Fruit fly (Drosophila melanogaster) whole organism, embryonic: ENCODE results near the gene CG33521.

ENCODE experiments used
- B-H1 ChIP-seq: fragments of 200-800 bp; sonication (Bioruptor generic); IDR thresholded peaks from 3 replicates; pipeline ENCODE4 v1.3.6; 2022; ENCODE audit warnings: missing biosample characterization, missing genetic modification characterization
- BEAF-32 ChIP-seq: fragments of 200-800 bp; sonication (Bioruptor generic); optimal IDR thresholded peaks from 3 replicates; lab custom pipeline; 2017; ENCODE audit warnings: missing biosample characterization, missing genetic modification characterization, mild to moderate bottlenecking, moderate library complexity, missing genetic modification reagents
- Bgb ChIP-seq: fragments of 200-800 bp; sonication (Bioruptor generic); IDR thresholded peaks from 2 replicates; pipeline ENCODE4 v1.3.6; 2022; ENCODE audit warnings: missing biosample characterization, missing genetic modification characterization; ENCODE audit not compliant: partially characterized antibody
- Bteb2 ChIP-seq: fragments of 200-800 bp; sonication (Bioruptor generic); optimal IDR thresholded peaks from 2 replicates; lab custom pipeline; 2016; ENCODE audit warnings: missing biosample characterization, missing genetic modification characterization
- CG1024 ChIP-seq: fragments of 200-800 bp; sonication (Bioruptor generic); IDR thresholded peaks from 2 replicates; pipeline ENCODE4 v1.3.6; 2022; ENCODE audit warnings: missing biosample characterization, missing genetic modification characterization
- CG10654 ChIP-seq: fragments of 200-800 bp; sonication (Bioruptor generic); optimal IDR thresholded peaks from 2 replicates; lab custom pipeline; 2016; ENCODE audit warnings: missing biosample characterization, missing genetic modification characterization
- CG11247 ChIP-seq: fragments of 200-800 bp; sonication (Bioruptor generic); IDR thresholded peaks from 2 replicates; pipeline ENCODE4 v1.3.6; 2022; ENCODE audit warnings: missing biosample characterization, missing genetic modification characterization
- CG11456 ChIP-seq: fragments of 200-800 bp; sonication (Bioruptor generic); IDR thresholded peaks from 3 replicates; pipeline ENCODE4 v1.3.6; 2022; ENCODE audit warnings: missing biosample characterization, missing genetic modification characterization
- CG11723 ChIP-seq: fragments of 200-800 bp; sonication (Bioruptor generic); optimal IDR thresholded peaks from 2 replicates; lab custom pipeline; 2017; ENCODE audit warnings: missing biosample characterization, mild to moderate bottlenecking, missing genetic modification characterization
- CG12942 ChIP-seq: fragments of 200-800 bp; sonication (Bioruptor generic); optimal IDR thresholded peaks from 3 replicates; lab custom pipeline; 2016; ENCODE audit warnings: missing biosample characterization, missing genetic modification characterization
- CG14441 ChIP-seq: fragments of 200-800 bp; sonication (Bioruptor generic); IDR thresholded peaks from 2 replicates; pipeline ENCODE4 v1.3.6; 2022; ENCODE audit warnings: missing biosample characterization, missing genetic modification characterization
- CG14667 ChIP-seq: fragments of 200-800 bp; sonication (Bioruptor generic); IDR thresholded peaks from 2 replicates; pipeline ENCODE4 v1.3.6; 2022; ENCODE audit warnings: missing biosample characterization, missing genetic modification characterization
- CG15011 ChIP-seq: fragments of 200-800 bp; sonication (Bioruptor generic); optimal IDR thresholded peaks from 3 replicates; lab custom pipeline; 2018; ENCODE audit warnings: missing biosample characterization, mild to moderate bottlenecking, missing genetic modification characterization
- CG15601 ChIP-seq: fragments of 200-800 bp; sonication (Bioruptor generic); optimal IDR thresholded peaks from 3 replicates; lab custom pipeline; 2019; ENCODE audit warnings: missing biosample characterization, mild to moderate bottlenecking, missing genetic modification characterization, moderate library complexity
- CG16813 ChIP-seq: fragments of 200-800 bp; sonication (Bioruptor generic); IDR thresholded peaks from 3 replicates; pipeline ENCODE4 v1.3.6; 2022; ENCODE audit warnings: missing biosample characterization, missing genetic modification characterization; ENCODE audit not compliant: partially characterized antibody
- CG2120 ChIP-seq: fragments of 200-800 bp; sonication (Bioruptor generic); optimal IDR thresholded peaks from 3 replicates; lab custom pipeline; 2016; ENCODE audit warnings: missing biosample characterization, missing genetic modification characterization
- CG30020 ChIP-seq: fragments of 200-800 bp; optimal IDR thresholded peaks from 2 replicates; lab custom pipeline; 2019; ENCODE audit warnings: missing biosample characterization, mild to moderate bottlenecking, missing genetic modification characterization, moderate library complexity
- CG30431 ChIP-seq: fragments of 200-800 bp; sonication (Bioruptor generic); optimal IDR thresholded peaks from 2 replicates; lab custom pipeline; 2017; ENCODE audit warnings: missing biosample characterization, missing genetic modification characterization
- CG4617 ChIP-seq: fragments of 200-800 bp; sonication (Bioruptor generic); optimal IDR thresholded peaks from 3 replicates; lab custom pipeline; 2016; ENCODE audit warnings: missing biosample characterization, missing genetic modification characterization, borderline replicate concordance
- CG4707 ChIP-seq: fragments of 200-800 bp; sonication (Bioruptor generic); optimal IDR thresholded peaks from 2 replicates; lab custom pipeline; 2018; ENCODE audit warnings: missing biosample characterization, mild to moderate bottlenecking, missing genetic modification characterization, moderate library complexity
- CG7357 ChIP-seq: fragments of 200-800 bp; sonication (Bioruptor generic); IDR thresholded peaks from 3 replicates; pipeline ENCODE4 v1.3.6; 2022; ENCODE audit warnings: missing biosample characterization, missing genetic modification characterization
- CG7786 ChIP-seq: fragments of 200-800 bp; sonication (Bioruptor generic); optimal IDR thresholded peaks from 2 replicates; lab custom pipeline; 2016; ENCODE audit warnings: missing biosample characterization, missing genetic modification characterization
- CG7839 ChIP-seq: fragments of 200-800 bp; sonication (Bioruptor generic); optimal IDR thresholded peaks from 3 replicates; lab custom pipeline; 2018; ENCODE audit warnings: missing biosample characterization, mild to moderate bottlenecking, missing genetic modification characterization, moderate library complexity
- CG8281 ChIP-seq: fragments of 200-800 bp; sonication (Bioruptor generic); optimal IDR thresholded peaks from 2 replicates; lab custom pipeline; 2018; ENCODE audit warnings: missing biosample characterization, mild to moderate bottlenecking, missing genetic modification characterization, moderate library complexity
- CG8924 ChIP-seq: fragments of 200-800 bp; optimal IDR thresholded peaks from 3 replicates; lab custom pipeline; 2019; ENCODE audit warnings: missing biosample characterization, mild to moderate bottlenecking, missing genetic modification characterization, moderate library complexity
- Dip2 ChIP-seq: fragments of 200-800 bp; sonication (Bioruptor generic); IDR thresholded peaks from 2 replicates; pipeline ENCODE4 v1.3.6; 2022; ENCODE audit warnings: missing biosample characterization, missing genetic modification characterization
- Dll ChIP-seq: fragments of 200-800 bp; sonication (Bioruptor generic); IDR thresholded peaks from 4 replicates; pipeline ENCODE4 v1.3.6; 2022; ENCODE audit warnings: missing biosample characterization, missing genetic modification characterization; ENCODE audit not compliant: partially characterized antibody
- ERR ChIP-seq: fragments of 200-800 bp; sonication (Bioruptor generic); optimal IDR thresholded peaks from 2 replicates; lab custom pipeline; 2016; ENCODE audit warnings: missing biosample characterization, missing genetic modification characterization
- GATAe ChIP-seq: fragments of 200-800 bp; sonication (Bioruptor generic); conservative IDR thresholded peaks from 2 replicates; pipeline ENCODE4 v1.3.6; 2022; ENCODE audit warnings: missing biosample characterization, missing genetic modification characterization
- Mad ChIP-seq: fragments of 200-800 bp; sonication (Bioruptor generic); optimal IDR thresholded peaks from 2 replicates; lab custom pipeline; 2016; ENCODE audit warnings: missing biosample characterization, missing genetic modification characterization
- Oaz ChIP-seq: fragments of 200-800 bp; sonication (Bioruptor generic); IDR thresholded peaks from 2 replicates; pipeline ENCODE4 v1.3.6; 2022; ENCODE audit warnings: missing biosample characterization, missing genetic modification characterization
- bsh ChIP-seq, 2 experiments: fragments of 200-800 bp; sonication (Bioruptor generic); optimal IDR thresholded peaks; 2 replicates each; lab custom pipeline; 2017 to 2018; ENCODE audit warnings: mild to moderate bottlenecking in 2 of 2, missing biosample characterization in 2 of 2, missing genetic modification characterization in 2 of 2, moderate library complexity in 1 of 2
- cas ChIP-seq: fragments of 200-800 bp; sonication (Bioruptor generic); IDR thresholded peaks from 2 replicates; pipeline ENCODE4 v1.3.6; 2022; ENCODE audit warnings: missing biosample characterization, missing genetic modification characterization
- cato ChIP-seq: fragments of 200-800 bp; sonication (Bioruptor generic); optimal IDR thresholded peaks from 2 replicates; lab custom pipeline; 2016; ENCODE audit warnings: missing biosample characterization, missing genetic modification characterization, borderline replicate concordance
- emc ChIP-seq: fragments of 200-800 bp; sonication (Bioruptor generic); optimal IDR thresholded peaks from 2 replicates; lab custom pipeline; 2016; ENCODE audit warnings: missing biosample characterization, missing genetic modification characterization
- eve ChIP-seq, 2 experiments: fragments of >200 bp; optimal IDR thresholded peaks; 2 replicates each; lab custom pipeline; 2017; ENCODE audit warnings: missing biosample characterization in 2 of 2, missing genetic modification characterization in 2 of 2
- fru ChIP-seq: fragments of >200 bp; optimal IDR thresholded peaks from 2 replicates; lab custom pipeline; 2017
- gfzf ChIP-seq: fragments of 200-800 bp; sonication (Bioruptor generic); optimal IDR thresholded peaks from 2 replicates; lab custom pipeline; 2016; ENCODE audit warnings: missing biosample characterization, mild to moderate bottlenecking, missing genetic modification characterization, moderate library complexity
- grn ChIP-seq: fragments of 200-800 bp; sonication (Bioruptor generic); optimal IDR thresholded peaks from 3 replicates; lab custom pipeline; 2017; ENCODE audit warnings: missing biosample characterization, missing genetic modification characterization
- ham ChIP-seq: fragments of 200-800 bp; sonication (Bioruptor generic); IDR thresholded peaks from 2 replicates; pipeline ENCODE4 v1.3.6; 2022; ENCODE audit warnings: missing biosample characterization, missing genetic modification characterization
- lab ChIP-seq: fragments of 200-800 bp; sonication (Bioruptor generic); optimal IDR thresholded peaks from 3 replicates; lab custom pipeline; 2017; ENCODE audit warnings: missing biosample characterization, missing genetic modification characterization, mild to moderate bottlenecking, moderate library complexity, missing genetic modification reagents
- mam ChIP-seq: fragments of 200-800 bp; sonication (Bioruptor generic); optimal IDR thresholded peaks from 3 replicates; lab custom pipeline; 2016; ENCODE audit warnings: missing biosample characterization, missing genetic modification characterization
- odd ChIP-seq: fragments of 200-800 bp; sonication (Bioruptor generic); optimal IDR thresholded peaks from 2 replicates; lab custom pipeline; 2017; ENCODE audit warnings: missing biosample characterization, mild to moderate bottlenecking, missing genetic modification characterization
- prd ChIP-seq, 3 experiments: fragments of >200 bp in 2 of 3; fragments of 200-800 bp in 1 of 3; sonication (Bioruptor generic) in 1 of 3; optimal IDR thresholded peaks in 2 of 3; IDR thresholded peaks in 1 of 3; 2 replicates in 2 of 3; 3 replicates in 1 of 3; pipeline versions ENCODE4 v1.3.6 to Lab custom; 2017 to 2022; ENCODE audit warnings: missing biosample characterization in 1 of 3, missing genetic modification characterization in 1 of 3
- rib ChIP-seq: fragments of 200-800 bp; sonication (Bioruptor generic); IDR thresholded peaks from 2 replicates; pipeline ENCODE4 v1.3.6; 2022; ENCODE audit warnings: missing biosample characterization, missing genetic modification characterization
- row ChIP-seq: fragments of 200-800 bp; sonication (Bioruptor generic); IDR thresholded peaks from 3 replicates; pipeline ENCODE4 v1.3.6; 2022; ENCODE audit warnings: missing biosample characterization, missing genetic modification characterization
- sd ChIP-seq: fragments of 200-800 bp; sonication (Bioruptor generic); optimal IDR thresholded peaks from 3 replicates; lab custom pipeline; 2018; ENCODE audit warnings: missing biosample characterization, mild to moderate bottlenecking, missing genetic modification characterization, moderate library complexity
- sens ChIP-seq: fragments of 200-800 bp; sonication (Bioruptor generic); peaks from one replicate; lab custom pipeline; 2016; ENCODE audit warnings: missing biosample characterization, missing genetic modification characterization
- sisA ChIP-seq: fragments of 200-800 bp; sonication (Bioruptor generic); IDR thresholded peaks from 2 replicates; pipeline ENCODE4 v1.3.6; 2022; ENCODE audit warnings: missing biosample characterization, missing genetic modification characterization
- trem ChIP-seq: fragments of 200-800 bp; optimal IDR thresholded peaks from 3 replicates; lab custom pipeline; 2019; ENCODE audit warnings: missing biosample characterization, mild to moderate bottlenecking, missing genetic modification characterization, moderate library complexity

The CG33521 gene

dm6 chr4:1231648-1232286, 46.2 kb downstream of the CG33521 start (continued):
- TF ChIP-seq CG11723 (GFP tag; lab: Kevin White, UChicago) (peak; percentile 14), CG7786 (no peak), cas (GFP tag; lab: Robert Waterston, UW) (no peak), CG14667 (no peak), row (GFP tag; lab: Robert Waterston, UW) (peak; percentile 54; the same call in 2 of the 3 replicates), Bgb (GFP tag; lab: Robert Waterston, UW) (no peak; the same call in 1 of the 2 replicates), GATAe (GFP tag; lab: Robert Waterston, UW) (no peak), CG4707 (GFP tag; lab: Kevin White, UChicago) (no peak), ham (GFP tag; lab: Robert Waterston, UW) (no peak), CG2120 (GFP tag; lab: Kevin White, UChicago) (peak; percentile 1), odd (GFP tag; lab: Kevin White, UChicago) (no peak), CG4617 (GFP tag; lab: Kevin White, UChicago) (peak; percentile 23), CG14441 (GFP tag; lab: Robert Waterston, UW) (no peak), CG7357 (GFP tag; lab: Robert Waterston, UW) (0 out of 3 replicates have a peak, but pooled peaks have one; percentile 40), sens (GFP tag; lab: Kevin White, UChicago) (peak; percentile 67), emc (GFP tag; lab: Kevin White, UChicago) (no peak), Dip2 (GFP tag; lab: Robert Waterston, UW) (no peak), eve (GFP tag; optimal IDR thresholded peaks at IDR 0.05; lab: Kevin White, UChicago) (no peak), prd (optimal IDR thresholded peaks at IDR 0.05; lab: Kevin White, UChicago) (no peak), prd (GFP tag; IDR thresholded peaks at IDR 0.05; lab: Robert Waterston, UW) (no peak), cato (GFP tag; lab: Kevin White, UChicago) (no peak), CG15011 (GFP tag; lab: Kevin White, UChicago) (no peak), CG8924 (peak; percentile 25), CG30431 (GFP tag; lab: Kevin White, UChicago) (no peak), CG1024 (GFP tag; lab: Robert Waterston, UW) (peak; percentile 84), rib (GFP tag; lab: Robert Waterston, UW) (no peak), Bteb2 (GFP tag; lab: Kevin White, UChicago) (no peak), CG11456 (GFP tag; lab: Robert Waterston, UW) (no peak), sd (tag; lab: Kevin White, UChicago) (no peak), gfzf (GFP tag; lab: Kevin White, UChicago) (peak; percentile 20), CG15601 (tag; lab: Kevin White, UChicago) (no peak), trem (tag; lab: Kevin White, UChicago) (peak; percentile 23), CG8281 (tag; lab: Kevin White, UChicago) (no peak), mam (GFP tag; lab: Kevin White, UChicago) (no peak), CG30020 (tag; lab: Kevin White, UChicago) (peak; percentile 96), sisA (GFP tag; lab: Robert Waterston, UW) (no peak), fru (lab: Kevin White, UChicago) (no peak), ERR (GFP tag; lab: Kevin White, UChicago) (no peak), CG7839 (tag; lab: Kevin White, UChicago) (no peak), B-H1 (no peak), grn (GFP tag; lab: Kevin White, UChicago) (no peak), Mad (no peak), CG11247 (no peak), BEAF-32 (GFP tag; lab: Kevin White, UChicago) (peak; percentile 67), bsh (GFP tag; optimal IDR thresholded peaks at IDR 0.05; lab: Kevin White, UChicago) (no peak), CG10654 (GFP tag; lab: Kevin White, UChicago) (no peak), CG16813 (GFP tag; lab: Robert Waterston, UW) (no peak; the same call in 2 of the 3 replicates), Oaz (GFP tag; lab: Robert Waterston, UW) (no peak), CG12942 (GFP tag; lab: Kevin White, UChicago) (no peak), Dll (peak; percentile 44; the same call in 2 of the 4 replicates), lab (GFP tag; lab: Kevin White, UChicago) (no peak)
